Fruit fly (Drosophila melanogaster): ENCODE measurements around the gene CG5989.
A peak's percentile ranks its signal among the peaks of the same experiment; 100 is the strongest.

DNA sequence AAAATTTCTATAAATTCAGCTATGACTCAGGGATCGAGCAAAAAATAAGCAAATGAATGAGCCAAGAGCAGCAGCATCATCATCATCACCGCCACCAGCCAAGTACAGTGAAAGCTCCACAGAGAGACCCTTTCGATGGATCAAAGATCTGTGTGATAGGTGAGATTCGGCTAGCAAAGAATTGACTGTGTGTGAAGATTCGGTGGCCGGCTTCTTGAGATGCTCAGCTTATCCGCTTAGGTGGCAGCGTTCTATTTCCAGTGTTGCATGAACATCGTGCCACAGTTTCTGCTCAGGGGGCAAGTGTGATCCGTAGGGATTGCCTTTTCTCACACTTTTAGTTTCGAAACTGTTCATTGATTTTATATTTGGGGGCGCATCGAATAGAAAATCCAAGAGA, 50.8 kb downstream of the CG5989 start:
- no peak for TF ChIP-seq sim (GFP tag; IDR thresholded peaks at IDR 0.05)
- TF ChIP-seq wor (GFP tag; IDR thresholded peaks at IDR 0.05): no peak
- TF ChIP-seq pan (optimal IDR thresholded peaks at IDR 0.05): no peak
- TF ChIP-seq pan (GFP tag; optimal IDR thresholded peaks at IDR 0.05 in 1 of 2, IDR thresholded peaks at IDR 0.05 in 1 of 2): peak in 1 of 2 experiments; percentile 30
